Worm (Caenorhabditis elegans): ENCODE results near the gene T26C11.9.

T26C11.9 gene

DNA sequence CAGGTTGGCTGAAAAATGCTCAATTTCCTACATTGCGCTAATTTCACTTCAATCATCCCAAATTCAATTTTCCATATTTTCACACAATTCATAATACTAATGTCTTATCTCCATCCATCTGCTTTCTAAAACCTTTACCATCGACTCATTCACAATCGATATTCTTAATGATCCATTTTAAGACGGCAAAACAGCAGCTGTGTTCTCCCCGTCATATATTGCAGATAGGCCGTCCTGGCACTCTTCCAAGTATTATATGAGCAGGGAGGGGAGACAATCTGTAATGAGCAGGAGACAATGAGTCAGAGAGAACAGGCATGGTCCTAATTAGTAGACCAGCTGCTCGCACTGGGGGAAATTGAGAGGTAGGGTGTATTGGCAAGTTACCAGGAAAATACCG lies 4.1 kb upstream of the T26C11.9 start:
- TF ChIP-seq zfp-3 (GFP tag; conservative IDR thresholded peaks at IDR 0.05): no peak
- TF ChIP-seq zip-2 (tag; optimal IDR thresholded peaks at IDR 0.05): no peak
- TF ChIP-seq nhr-41 (GFP tag; IDR thresholded peaks at IDR 0.05): no peak
- no peak for TF ChIP-seq fkh-10 (GFP tag; optimal IDR thresholded peaks at IDR 0.05)
- no peak for TF ChIP-seq F26F4.8 (GFP tag; conservative IDR thresholded peaks at IDR 0.05)
- TF ChIP-seq ces-1 (GFP tag; optimal IDR thresholded peaks at IDR 0.05): no peak
- no peak for TF ChIP-seq hmg-1.1 (GFP tag; IDR thresholded peaks at IDR 0.05)
- TF ChIP-seq ctbp-1 (GFP tag; IDR thresholded peaks at IDR 0.05): no peak
- TF ChIP-seq Y75B8A.6 (GFP tag; IDR thresholded peaks at IDR 0.05): no peak
- TF ChIP-seq pha-4 (GFP tag; IDR thresholded peaks at IDR 0.05): no peak
- no peak for TF ChIP-seq pha-4 (tag; optimal IDR thresholded peaks at IDR 0.05)
- no peak for TF ChIP-seq nhr-11 (tag; optimal IDR thresholded peaks at IDR 0.05)
- TF ChIP-seq lsy-2 (tag; optimal IDR thresholded peaks at IDR 0.05): no peak
- no peak for TF ChIP-seq hlh-30 (tag; optimal IDR thresholded peaks at IDR 0.05; ENCODE audit: insufficient read depth)
- no peak for TF ChIP-seq mep-1 (tag; optimal IDR thresholded peaks at IDR 0.05)

- TF ChIP-seq skn-1 (tag; optimal IDR thresholded peaks at IDR 0.05) (no peak), lim-7 (GFP tag; IDR thresholded peaks at IDR 0.05) (no peak), lsy-2 (tag; optimal IDR thresholded peaks at IDR 0.05) (no peak), ceh-32 (tag; optimal IDR thresholded peaks at IDR 0.05; ENCODE audit: poor library complexity) (no peak), ZK546.5 (tag; optimal IDR thresholded peaks at IDR 0.05) (no peak), nhr-6 (tag; optimal IDR thresholded peaks at IDR 0.05) (no peak), daf-16 (GFP tag; optimal IDR thresholded peaks at IDR 0.05) (no peak), daf-16 (tag; optimal IDR thresholded peaks at IDR 0.05) (no peak), Y5F2A.4 (GFP tag; optimal IDR thresholded peaks at IDR 0.05) (no peak), hmg-1.1 (GFP tag; IDR thresholded peaks at IDR 0.05) (peak; percentile 68), nhr-48 (tag; optimal IDR thresholded peaks at IDR 0.05) (no peak), zip-11 (GFP tag; IDR thresholded peaks at IDR 0.05) (no peak), dmd-9 (GFP tag; IDR thresholded peaks at IDR 0.05) (no peak), hlh-30 (tag; optimal IDR thresholded peaks at IDR 0.05; ENCODE audit: insufficient read depth) (peak; percentile 41), ceh-62 (tag; optimal IDR thresholded peaks at IDR 0.05) (no peak), zfp-2 (tag; optimal IDR thresholded peaks at IDR 0.05) (no peak), nhr-28 (tag; optimal IDR thresholded peaks at IDR 0.05) (no peak), lin-29 (GFP tag; IDR thresholded peaks at IDR 0.05) (no peak), mes-2 (tag; optimal IDR thresholded peaks at IDR 0.05; ENCODE audit: poor library complexity, severe bottlenecking) (peak; percentile 62), nhr-41 (GFP tag; IDR thresholded peaks at IDR 0.05) (no peak), nhr-237 (tag; optimal IDR thresholded peaks at IDR 0.05) (no peak), ama-1 (optimal IDR thresholded peaks at IDR 0.05) (no peak), cey-2 (tag; optimal IDR thresholded peaks at IDR 0.05; ENCODE audit: borderline replicate concordance, insufficient read depth) (no peak), Y48G9A.11 (GFP tag; IDR thresholded peaks at IDR 0.05) (no peak), lin-39 (tag; optimal IDR thresholded peaks at IDR 0.05) (no peak), pqm-1 (tag; optimal IDR thresholded peaks at IDR 0.05) (no peak), daf-19 (GFP tag; conservative IDR thresholded peaks at IDR 0.05) (no peak), nhr-11 (tag; optimal IDR thresholded peaks at IDR 0.05) (peak; percentile 25), jun-1 (tag; optimal IDR thresholded peaks at IDR 0.05) (no peak), zfp-3 (GFP tag; conservative IDR thresholded peaks at IDR 0.05) (no peak), tra-1 (GFP tag; IDR thresholded peaks at IDR 0.05) (no peak), ceh-44 (GFP tag; IDR thresholded peaks at IDR 0.05) (no peak), aha-1 (tag) (peak; percentile 86), dpl-1 (GFP tag; optimal IDR thresholded peaks at IDR 0.05) (peak; percentile 69), F44E2.7 (GFP tag; IDR thresholded peaks at IDR 0.05) (no peak), ceh-20 (GFP tag; IDR thresholded peaks at IDR 0.05) (no peak), nhr-25 (tag; optimal IDR thresholded peaks at IDR 0.05; ENCODE audit: borderline replicate concordance, insufficient read depth) (no peak), T26A8.4 (GFP tag; IDR thresholded peaks at IDR 0.05) (no peak), hif-1 (tag; optimal IDR thresholded peaks at IDR 0.05) (peak in 1 of 2 experiments; percentile 32), dmd-6 (GFP tag; IDR thresholded peaks at IDR 0.05) (no peak; the same call in 1 of the 2 replicates), unc-130 (GFP tag; optimal IDR thresholded peaks at IDR 0.05) (no peak), attf-4 (tag; optimal IDR thresholded peaks at IDR 0.05) (no peak)
Observed at ce11 chrX:1856160-1856559, 2.5 kb upstream of the T26C11.9 start, which contains the start of gene ceh-39. ceh-39 (minus strand) TSS chrX:1856172.
